Fruit fly (Drosophila melanogaster) whole organism, embryonic: ENCODE data around the gene SelG.

Experiments
- Abd-B ChIP-seq: fragments of 200-800 bp; sonication (Bioruptor generic); optimal IDR thresholded peaks from 2 replicates; lab custom pipeline; 2018; ENCODE audit warnings: missing biosample characterization, mild to moderate bottlenecking, missing genetic modification characterization, moderate library complexity
- Ada2b ChIP-seq: fragments of 200-800 bp; sonication (Bioruptor generic); IDR thresholded peaks from 2 replicates; pipeline ENCODE4 v1.3.6; 2022; ENCODE audit warnings: missing biosample characterization, missing genetic modification characterization
- Atf6 ChIP-seq: fragments of 200-800 bp; sonication (Bioruptor generic); IDR thresholded peaks from 2 replicates; pipeline ENCODE4 v1.3.6; 2022; ENCODE audit warnings: missing biosample characterization, missing genetic modification characterization
- CG10267 ChIP-seq: fragments of 200-800 bp; sonication (Bioruptor generic); optimal IDR thresholded peaks from 2 replicates; lab custom pipeline; 2018; ENCODE audit warnings: missing biosample characterization, mild to moderate bottlenecking, missing genetic modification characterization, moderate library complexity
- CG10274 ChIP-seq: fragments of 200-800 bp; sonication (Bioruptor generic); optimal IDR thresholded peaks from 3 replicates; lab custom pipeline; 2017; ENCODE audit warnings: missing biosample characterization, mild to moderate bottlenecking, missing genetic modification characterization
- CG10462 ChIP-seq: fragments of 200-800 bp; sonication (Bioruptor generic); optimal IDR thresholded peaks from 2 replicates; lab custom pipeline; 2016; ENCODE audit warnings: missing biosample characterization, missing genetic modification characterization
- CG11093 ChIP-seq: fragments of 200-800 bp; sonication (Bioruptor generic); IDR thresholded peaks from 3 replicates; pipeline ENCODE4 v1.3.6; 2022; ENCODE audit warnings: missing biosample characterization, missing genetic modification characterization
- CG17612 ChIP-seq: fragments of 200-800 bp; sonication (Bioruptor generic); IDR thresholded peaks from 2 replicates; pipeline ENCODE4 v1.3.6; 2022; ENCODE audit warnings: missing biosample characterization, missing genetic modification characterization
- CG2116 ChIP-seq: fragments of 200-800 bp; sonication (Bioruptor generic); optimal IDR thresholded peaks from 3 replicates; lab custom pipeline; 2018; ENCODE audit warnings: missing biosample characterization, mild to moderate bottlenecking, missing genetic modification characterization
- CG2889 ChIP-seq: fragments of 200-800 bp; sonication (Bioruptor generic); IDR thresholded peaks from 3 replicates; pipeline ENCODE4 v1.3.6; 2022; ENCODE audit warnings: missing biosample characterization, missing genetic modification characterization
- CG31365 ChIP-seq: fragments of 200-800 bp; sonication (Bioruptor generic); optimal IDR thresholded peaks from 2 replicates; lab custom pipeline; 2018; ENCODE audit warnings: missing biosample characterization, mild to moderate bottlenecking, missing genetic modification characterization
- CG32532 ChIP-seq: fragments of 200-800 bp; sonication (Bioruptor generic); IDR thresholded peaks from 2 replicates; pipeline ENCODE4 v1.3.6; 2022; ENCODE audit warnings: missing biosample characterization, missing genetic modification characterization
- CG32772 ChIP-seq: fragments of 200-800 bp; sonication (Bioruptor generic); IDR thresholded peaks from 2 replicates; pipeline ENCODE4 v1.3.6; 2022; ENCODE audit warnings: missing biosample characterization, missing genetic modification characterization
- CG33213 ChIP-seq: fragments of 200-800 bp; sonication (Bioruptor generic); optimal IDR thresholded peaks from 3 replicates; lab custom pipeline; 2016; ENCODE audit warnings: missing biosample characterization, missing genetic modification characterization
- CG5245 ChIP-seq: fragments of 200-800 bp; sonication (Bioruptor generic); optimal IDR thresholded peaks from 3 replicates; lab custom pipeline; 2016; ENCODE audit warnings: missing biosample characterization, missing genetic modification characterization
- CG6272 ChIP-seq: fragments of 200-800 bp; sonication (Bioruptor generic); IDR thresholded peaks from 2 replicates; pipeline ENCODE4 v1.3.6; 2022; ENCODE audit warnings: missing biosample characterization, missing genetic modification characterization
- CG7745 ChIP-seq: fragments of 200-800 bp; sonication (Bioruptor generic); optimal IDR thresholded peaks from 2 replicates; lab custom pipeline; 2018; ENCODE audit warnings: missing biosample characterization, mild to moderate bottlenecking, missing genetic modification characterization, moderate library complexity
- CG7786 ChIP-seq: fragments of 200-800 bp; sonication (Bioruptor generic); optimal IDR thresholded peaks from 2 replicates; lab custom pipeline; 2016; ENCODE audit warnings: missing biosample characterization, missing genetic modification characterization
- Dfd ChIP-seq, 2 experiments: fragments of >200 bp; optimal IDR thresholded peaks; 2 replicates each; lab custom pipeline; 2017; ENCODE audit warnings: missing biosample characterization in 2 of 2, missing genetic modification characterization in 2 of 2
- Dip2 ChIP-seq: fragments of 200-800 bp; sonication (Bioruptor generic); IDR thresholded peaks from 2 replicates; pipeline ENCODE4 v1.3.6; 2022; ENCODE audit warnings: missing biosample characterization, missing genetic modification characterization
- Doc2 ChIP-seq: fragments of 200-800 bp; sonication (Bioruptor generic); IDR thresholded peaks from 2 replicates; pipeline ENCODE4 v1.3.6; 2022; ENCODE audit warnings: missing biosample characterization, missing genetic modification characterization
- Fer3 ChIP-seq: fragments of 200-800 bp; sonication (Bioruptor generic); optimal IDR thresholded peaks from 2 replicates; lab custom pipeline; 2018; ENCODE audit warnings: missing biosample characterization, mild to moderate bottlenecking, missing genetic modification characterization, moderate library complexity
- Gug ChIP-seq: fragments of 200-800 bp; sonication (Bioruptor generic); IDR thresholded peaks from 4 replicates; pipeline ENCODE4 v1.3.6; 2022; ENCODE audit warnings: missing biosample characterization, missing genetic modification characterization
- H2.0 ChIP-seq: fragments of 200-800 bp; sonication (Bioruptor generic); IDR thresholded peaks from 2 replicates; pipeline ENCODE4 v1.3.6; 2022; ENCODE audit warnings: missing biosample characterization, missing genetic modification characterization
- Jarid2 ChIP-seq: fragments of 200-800 bp; sonication (Bioruptor generic); optimal IDR thresholded peaks from 3 replicates; lab custom pipeline; 2017; ENCODE audit warnings: mild to moderate bottlenecking, missing biosample characterization, missing genetic modification reagents, missing genetic modification characterization
- Kr ChIP-seq: fragments of 200-800 bp; sonication (Bioruptor generic); optimal IDR thresholded peaks from 2 replicates; lab custom pipeline; 2017; ENCODE audit warnings: missing biosample characterization, mild to moderate bottlenecking, missing genetic modification characterization
- NC2α ChIP-seq: fragments of 200-800 bp; sonication (Bioruptor generic); optimal IDR thresholded peaks from 2 replicates; lab custom pipeline; 2016; ENCODE audit warnings: missing biosample characterization, missing genetic modification characterization
- Nf-YA ChIP-seq: fragments of 200-800 bp; sonication (Bioruptor generic); IDR thresholded peaks from 2 replicates; pipeline ENCODE4 v1.3.6; 2022; ENCODE audit warnings: missing biosample characterization, missing genetic modification characterization
- Oli ChIP-seq: fragments of 200-800 bp; sonication (Bioruptor generic); optimal IDR thresholded peaks from 2 replicates; lab custom pipeline; 2018; ENCODE audit warnings: missing biosample characterization, mild to moderate bottlenecking, missing genetic modification characterization, moderate library complexity
- Optix ChIP-seq: fragments of 200-800 bp; sonication (Bioruptor generic); IDR thresholded peaks from 3 replicates; pipeline ENCODE4 v1.3.6; 2022; ENCODE audit warnings: missing biosample characterization, missing genetic modification characterization
- Scr ChIP-seq: fragments of 200-800 bp; sonication (Bioruptor generic); IDR thresholded peaks from 2 replicates; pipeline ENCODE4 v1.3.6; 2022; ENCODE audit warnings: missing biosample characterization, missing genetic modification characterization; ENCODE audit not compliant: partially characterized antibody
- Six4 ChIP-seq: fragments of 200-800 bp; sonication (Bioruptor generic); optimal IDR thresholded peaks from 2 replicates; lab custom pipeline; 2016; ENCODE audit warnings: missing biosample characterization, missing genetic modification characterization
- ab ChIP-seq: fragments of 200-800 bp; sonication (Bioruptor generic); optimal IDR thresholded peaks from 2 replicates; lab custom pipeline; 2016; ENCODE audit warnings: missing biosample characterization, missing genetic modification characterization
- bab2 ChIP-seq: fragments of 200-800 bp; sonication (Bioruptor generic); optimal IDR thresholded peaks from 2 replicates; lab custom pipeline; 2016; ENCODE audit warnings: missing biosample characterization, missing genetic modification characterization
- bcd ChIP-seq: fragments of 200-800 bp; sonication (Bioruptor generic); optimal IDR thresholded peaks from 2 replicates; lab custom pipeline; 2017; ENCODE audit warnings: missing biosample characterization, mild to moderate bottlenecking, missing genetic modification characterization
- br ChIP-seq: fragments of >200 bp; optimal IDR thresholded peaks from 2 replicates; lab custom pipeline; 2017
- cas ChIP-seq: fragments of 200-800 bp; sonication (Bioruptor generic); IDR thresholded peaks from 2 replicates; pipeline ENCODE4 v1.3.6; 2022; ENCODE audit warnings: missing biosample characterization, missing genetic modification characterization
- cg ChIP-seq: fragments of 200-800 bp; sonication (Bioruptor generic); optimal IDR thresholded peaks from 3 replicates; lab custom pipeline; 2019; ENCODE audit warnings: missing biosample characterization, mild to moderate bottlenecking, missing genetic modification characterization, moderate library complexity
- dm ChIP-seq: fragments of 200-800 bp; sonication (Bioruptor generic); optimal IDR thresholded peaks from 3 replicates; lab custom pipeline; 2016; ENCODE audit warnings: missing biosample characterization, missing genetic modification characterization
- gsb ChIP-seq: fragments of 200-800 bp; sonication (Bioruptor generic); IDR thresholded peaks from 2 replicates; pipeline ENCODE4 v1.3.6; 2022; ENCODE audit warnings: missing biosample characterization, missing genetic modification characterization
- gt ChIP-seq: fragments of 200-800 bp; sonication (Bioruptor generic); IDR thresholded peaks from 2 replicates; pipeline ENCODE4 v1.3.6; 2022; ENCODE audit warnings: missing biosample characterization, missing genetic modification characterization
- hkb ChIP-seq, 2 experiments: fragments of 200-800 bp in 1 of 2; fragments of >200 bp in 1 of 2; sonication (Bioruptor generic) in 1 of 2; IDR thresholded peaks in 1 of 2; optimal IDR thresholded peaks in 1 of 2; 2 replicates each; pipeline versions ENCODE4 v1.3.6 to Lab custom; 2017 to 2022; ENCODE audit warnings: missing biosample characterization in 1 of 2, missing genetic modification characterization in 1 of 2
- hth ChIP-seq: fragments of >200 bp; optimal IDR thresholded peaks from 2 replicates; lab custom pipeline; 2017; ENCODE audit warnings: inconsistent platforms
- mirr ChIP-seq: fragments of 200-800 bp; sonication (Bioruptor generic); optimal IDR thresholded peaks from 3 replicates; lab custom pipeline; 2018; ENCODE audit warnings: missing biosample characterization, mild to moderate bottlenecking, missing genetic modification characterization
- ranshi ChIP-seq: fragments of 200-800 bp; sonication (Bioruptor generic); IDR thresholded peaks from 2 replicates; pipeline ENCODE4 v1.3.6; 2022; ENCODE audit warnings: missing biosample characterization, missing genetic modification characterization
- ro ChIP-seq: fragments of 200-800 bp; sonication (Bioruptor generic); IDR thresholded peaks from 2 replicates; pipeline ENCODE4 v1.3.6; 2022; ENCODE audit warnings: missing biosample characterization, missing genetic modification characterization
- run ChIP-seq: fragments of 200-800 bp; sonication (Bioruptor generic); optimal IDR thresholded peaks from 3 replicates; lab custom pipeline; 2018; ENCODE audit warnings: missing biosample characterization, mild to moderate bottlenecking, missing genetic modification characterization
- sens ChIP-seq: fragments of 200-800 bp; sonication (Bioruptor generic); peaks from one replicate; lab custom pipeline; 2016; ENCODE audit warnings: missing biosample characterization, missing genetic modification characterization
- sqz ChIP-seq: fragments of 200-800 bp; sonication (Bioruptor generic); optimal IDR thresholded peaks from 3 replicates; lab custom pipeline; 2018; ENCODE audit warnings: missing biosample characterization, mild to moderate bottlenecking, missing genetic modification characterization
- toy ChIP-seq: fragments of 200-800 bp; sonication (Bioruptor generic); IDR thresholded peaks from 2 replicates; pipeline ENCODE4 v1.3.6; 2022; ENCODE audit warnings: missing biosample characterization, missing genetic modification characterization
- usp ChIP-seq: fragments of >200 bp; optimal IDR thresholded peaks from 2 replicates; lab custom pipeline; 2017; ENCODE audit warnings: missing biosample characterization, missing genetic modification characterization

The SelG gene

dm6 chrX:11846049-11846718, 40.9 kb upstream of the SelG start, which contains the start of gene CG15740 (continued):
- TF ChIP-seq toy (GFP tag; lab: Robert Waterston, UW) (no peak), CG10274 (GFP tag; lab: Kevin White, UChicago) (no peak), bcd (GFP tag; lab: Kevin White, UChicago) (peak; percentile 41), cas (GFP tag; lab: Robert Waterston, UW) (no peak), CG10267 (tag; lab: Kevin White, UChicago) (no peak), br (lab: Kevin White, UChicago) (no peak), bab2 (peak; percentile 30), CG32772 (GFP tag; lab: Robert Waterston, UW) (0 out of 2 replicates have a peak, but pooled peaks have one; percentile 20), mirr (GFP tag; lab: Kevin White, UChicago) (no peak), ro (no peak), Kr (GFP tag; lab: Kevin White, UChicago) (no peak), gt (no peak), cg (GFP tag; lab: Kevin White, UChicago) (no peak), dm (GFP tag; lab: Kevin White, UChicago) (no peak), hth (lab: Kevin White, UChicago) (no peak), CG6272 (GFP tag; lab: Robert Waterston, UW) (no peak), Six4 (GFP tag; lab: Kevin White, UChicago) (no peak), CG31365 (tag; lab: Kevin White, UChicago) (no peak), hkb (optimal IDR thresholded peaks at IDR 0.05; lab: Kevin White, UChicago) (no peak), hkb (GFP tag; IDR thresholded peaks at IDR 0.05; lab: Robert Waterston, UW) (peak; percentile 77), Scr (no peak), sqz (GFP tag; lab: Kevin White, UChicago) (no peak), Dip2 (no peak), Ada2b (GFP tag; lab: Robert Waterston, UW) (peak; percentile 62), sens (GFP tag; lab: Kevin White, UChicago) (peak; percentile 76), Jarid2 (no peak), NC2α (GFP tag; lab: Kevin White, UChicago) (no peak), ab (GFP tag; lab: Kevin White, UChicago) (no peak), Doc2 (GFP tag; lab: Robert Waterston, UW) (no peak), Gug (no peak; the same call in 3 of the 4 replicates), ranshi (GFP tag; lab: Robert Waterston, UW) (peak; percentile 39; the same call in 1 of the 2 replicates), gsb (GFP tag; lab: Robert Waterston, UW) (0 out of 2 replicates have a peak, but pooled peaks have one; percentile 35), CG33213 (GFP tag; lab: Kevin White, UChicago) (no peak), usp (GFP tag; lab: Kevin White, UChicago) (no peak), Fer3 (tag; lab: Kevin White, UChicago) (peak; percentile 24), run (tag; lab: Kevin White, UChicago) (no peak), CG32532 (GFP tag; lab: Robert Waterston, UW) (peak; percentile 51; the same call in 1 of the 2 replicates), Atf6 (GFP tag; lab: Robert Waterston, UW) (peak; percentile 73; the same call in 1 of the 2 replicates), Abd-B (GFP tag; lab: Kevin White, UChicago) (no peak), Optix (peak; percentile 54; the same call in 1 of the 3 replicates), Dfd (GFP tag; optimal IDR thresholded peaks at IDR 0.05; lab: Kevin White, UChicago) (no peak), Oli (tag; lab: Kevin White, UChicago) (peak; percentile 58), CG10462 (GFP tag; lab: Kevin White, UChicago) (no peak), CG17612 (no peak), CG11093 (GFP tag; lab: Robert Waterston, UW) (peak; percentile 40; the same call in 1 of the 3 replicates), CG5245 (GFP tag; lab: Kevin White, UChicago) (no peak), CG7745 (tag; lab: Kevin White, UChicago) (no peak), CG2889 (GFP tag; lab: Robert Waterston, UW) (0 out of 3 replicates have a peak, but pooled peaks have one; percentile 26), CG7786 (GFP tag; lab: Kevin White, UChicago) (no peak), H2.0 (GFP tag; lab: Robert Waterston, UW) (peak; percentile 44; the same call in 1 of the 2 replicates), Nf-YA (GFP tag; lab: Robert Waterston, UW) (peak; percentile 50; the same call in 1 of the 2 replicates), CG2116 (GFP tag; lab: Kevin White, UChicago) (no peak)
